Fruit fly (Drosophila melanogaster) whole organism, wandering third instar larva: Measurements from ENCODE around the gene Npc2d.

ENCODE experiments used
- CG9705 ChIP-seq: fragments of 200-800 bp; sonication (Bioruptor generic); optimal IDR thresholded peaks from 2 replicates; lab custom pipeline; 2018; ENCODE audit warnings: missing biosample characterization, mild to moderate bottlenecking, missing genetic modification characterization
- dmrt93B ChIP-seq: fragments of 200-800 bp; sonication (Bioruptor generic); optimal IDR thresholded peaks from 2 replicates; lab custom pipeline; 2018; ENCODE audit warnings: missing biosample characterization, mild to moderate bottlenecking, missing genetic modification characterization
- fru ChIP-seq: fragments of 200-800 bp; sonication (Bioruptor generic); optimal IDR thresholded peaks from 3 replicates; lab custom pipeline; 2016; ENCODE audit warnings: missing biosample characterization, mild to moderate bottlenecking, missing genetic modification characterization
- psq ChIP-seq: fragments of 200-800 bp; sonication (Bioruptor generic); optimal IDR thresholded peaks from 3 replicates; lab custom pipeline; 2017; ENCODE audit warnings: missing biosample characterization, mild to moderate bottlenecking, missing genetic modification characterization, moderate library complexity

- no peak for TF ChIP-seq fru
- TF ChIP-seq dmrt93B = no peak
- no peak for TF ChIP-seq CG9705 (GFP tag; lab: Kevin White, UChicago)
- TF ChIP-seq psq (GFP tag; lab: Kevin White, UChicago) = no peak
Measured at dm6 chr3R:10055004-10055403, 879 bp downstream of the Npc2d start.
